Worm (Caenorhabditis elegans) whole organism, mixed stage, embryonic: ENCODE results near the gene unc-60.

Experiments used
- M03D4.4 ChIP-seq: sonication (generic microtip); optimal IDR thresholded peaks from 2 replicates; lab custom pipeline; 2017; ENCODE audit warnings: mild to moderate bottlenecking, missing genetic modification characterization, missing compliant biosample characterization
- bed-3 ChIP-seq: fragments of 200-800 bp; sonication (Bioruptor generic); optimal IDR thresholded peaks from 3 replicates; lab custom pipeline; 2018; ENCODE audit warnings: mild to moderate bottlenecking, missing genetic modification characterization, moderate library complexity, missing compliant biosample characterization
- blmp-1 ChIP-seq: fragments of 150-350 bp; optimal IDR thresholded peaks from 2 replicates; lab custom pipeline; 2014; ENCODE audit warnings: missing biosample characterization, missing genetic modification characterization
- ceh-39 ChIP-seq: fragments of 150-350 bp; optimal IDR thresholded peaks from 2 replicates; lab custom pipeline; 2014; ENCODE audit warnings: missing biosample characterization, missing genetic modification characterization
- ceh-43 ChIP-seq: fragments of 200-800 bp; sonication (Bioruptor generic); optimal IDR thresholded peaks from 2 replicates; lab custom pipeline; 2018; ENCODE audit warnings: mild to moderate bottlenecking, missing genetic modification characterization, moderate library complexity, missing compliant biosample characterization
- ceh-83 ChIP-seq: fragments of 200-800 bp; sonication (Bioruptor generic); optimal IDR thresholded peaks from 2 replicates; lab custom pipeline; 2018; ENCODE audit warnings: mild to moderate bottlenecking, missing genetic modification characterization, missing compliant biosample characterization
- ces-1 ChIP-seq: fragments of 150-350 bp; optimal IDR thresholded peaks from 2 replicates; lab custom pipeline; 2014; ENCODE audit warnings: missing biosample characterization, missing genetic modification reagents, missing genetic modification characterization
- cnd-1 ChIP-seq: fragments of 200-800 bp; sonication (Bioruptor generic); optimal IDR thresholded peaks from 2 replicates; lab custom pipeline; 2018; ENCODE audit warnings: mild to moderate bottlenecking, missing genetic modification characterization, missing compliant biosample characterization
- drap-1 ChIP-seq: fragments of 200-800 bp; sonication (Bioruptor generic); optimal IDR thresholded peaks from 3 replicates; lab custom pipeline; 2018; ENCODE audit warnings: mild to moderate bottlenecking, missing genetic modification characterization, missing compliant biosample characterization
- elt-1 ChIP-seq: sonication (generic microtip); optimal IDR thresholded peaks from 2 replicates; lab custom pipeline; 2017; ENCODE audit warnings: missing genetic modification characterization, mild to moderate bottlenecking, missing compliant biosample characterization, antibody characterized with exemption, moderate library complexity, borderline replicate concordance; ENCODE audit not compliant: insufficient read depth
- elt-3 ChIP-seq: fragments of 150-350 bp; optimal IDR thresholded peaks from 2 replicates; lab custom pipeline; 2014; ENCODE audit warnings: missing biosample characterization, missing genetic modification characterization
- flh-1 ChIP-seq: fragments of 200-800 bp; sonication (Bioruptor generic); optimal IDR thresholded peaks from 2 replicates; lab custom pipeline; 2018; ENCODE audit warnings: mild to moderate bottlenecking, missing genetic modification characterization, moderate library complexity, missing compliant biosample characterization
- hlh-1 ChIP-seq: fragments of 150-350 bp; optimal IDR thresholded peaks from 2 replicates; lab custom pipeline; 2014; ENCODE audit warnings: missing biosample characterization, missing genetic modification reagents, missing genetic modification characterization
- lin-13 ChIP-seq: fragments of 150-350 bp; optimal IDR thresholded peaks from 2 replicates; lab custom pipeline; 2014; ENCODE audit warnings: missing biosample characterization, missing genetic modification characterization
- lin-32 ChIP-seq: fragments of 200-800 bp; sonication (Bioruptor generic); optimal IDR thresholded peaks from 2 replicates; lab custom pipeline; 2018; ENCODE audit warnings: mild to moderate bottlenecking, missing genetic modification characterization, missing compliant biosample characterization
- mab-5 ChIP-seq: fragments of 150-350 bp; optimal IDR thresholded peaks from 2 replicates; lab custom pipeline; 2014; ENCODE audit warnings: missing biosample characterization, missing genetic modification characterization
- mep-1 ChIP-seq: fragments of 150-350 bp; optimal IDR thresholded peaks from 2 replicates; lab custom pipeline; 2017; ENCODE audit warnings: missing biosample characterization, missing genetic modification reagents, missing genetic modification characterization, inconsistent platforms
- mls-2 ChIP-seq: sonication (generic microtip); optimal IDR thresholded peaks from 2 replicates; lab custom pipeline; 2016; ENCODE audit warnings: mild to moderate bottlenecking, missing genetic modification characterization, moderate library complexity, missing compliant biosample characterization
- nhr-12 ChIP-seq: fragments of 150-350 bp; optimal IDR thresholded peaks from 2 replicates; lab custom pipeline; 2014; ENCODE audit warnings: missing biosample characterization, missing genetic modification characterization
- nhr-2 ChIP-seq: fragments of 150-350 bp; optimal IDR thresholded peaks from 2 replicates; lab custom pipeline; 2014; ENCODE audit warnings: missing biosample characterization, missing genetic modification characterization
- nhr-237 ChIP-seq: fragments of 150-350 bp; optimal IDR thresholded peaks from 2 replicates; lab custom pipeline; 2014; ENCODE audit warnings: missing biosample characterization, missing genetic modification characterization
- nhr-28 ChIP-seq: fragments of 150-350 bp; optimal IDR thresholded peaks from 2 replicates; lab custom pipeline; 2014; ENCODE audit warnings: missing biosample characterization, missing genetic modification characterization
- nhr-76 ChIP-seq: sonication (generic microtip); optimal IDR thresholded peaks from 2 replicates; lab custom pipeline; 2017; ENCODE audit warnings: missing biosample characterization, missing genetic modification characterization
- pha-4 ChIP-seq: fragments of 150-350 bp; optimal IDR thresholded peaks from 2 replicates; lab custom pipeline; 2018; ENCODE audit warnings: missing biosample characterization, missing genetic modification reagents, missing genetic modification characterization
- sem-2 ChIP-seq: fragments of 200-800 bp; sonication (Bioruptor generic); optimal IDR thresholded peaks from 2 replicates; lab custom pipeline; 2018; ENCODE audit warnings: mild to moderate bottlenecking, missing genetic modification characterization, missing compliant biosample characterization
- snpc-4 ChIP-seq: fragments of 150-350 bp; optimal IDR thresholded peaks from 2 replicates; lab custom pipeline; 2014; ENCODE audit warnings: missing biosample characterization, missing genetic modification characterization
- sptf-1 ChIP-seq: sonication (generic microtip); optimal IDR thresholded peaks from 2 replicates; lab custom pipeline; 2017; ENCODE audit warnings: mild to moderate bottlenecking, missing genetic modification characterization, moderate library complexity, missing compliant biosample characterization
- tbx-8 ChIP-seq: fragments of 200-800 bp; sonication (Bioruptor generic); optimal IDR thresholded peaks from 2 replicates; lab custom pipeline; 2018; ENCODE audit warnings: mild to moderate bottlenecking, missing genetic modification characterization, moderate library complexity, missing compliant biosample characterization
- unc-120 ChIP-seq: sonication (generic microtip); optimal IDR thresholded peaks from 2 replicates; lab custom pipeline; 2017; ENCODE audit warnings: missing genetic modification characterization, missing compliant biosample characterization; ENCODE audit not compliant: poor library complexity, severe bottlenecking
- unc-39 ChIP-seq: fragments of 150-350 bp; optimal IDR thresholded peaks from 2 replicates; lab custom pipeline; 2014; ENCODE audit warnings: missing biosample characterization, missing genetic modification characterization
- unc-62 ChIP-seq: fragments of 150-350 bp; optimal IDR thresholded peaks from 2 replicates; lab custom pipeline; 2014; ENCODE audit warnings: missing biosample characterization, missing genetic modification reagents, missing genetic modification characterization
- zip-8 ChIP-seq: fragments of 150-350 bp; optimal IDR thresholded peaks from 2 replicates; lab custom pipeline; 2014; ENCODE audit warnings: missing biosample characterization, missing genetic modification characterization
- ztf-11 ChIP-seq: fragments of 150-350 bp; optimal IDR thresholded peaks from 2 replicates; lab custom pipeline; 2014; ENCODE audit warnings: missing biosample characterization, missing genetic modification characterization

unc-60 gene

DNA sequence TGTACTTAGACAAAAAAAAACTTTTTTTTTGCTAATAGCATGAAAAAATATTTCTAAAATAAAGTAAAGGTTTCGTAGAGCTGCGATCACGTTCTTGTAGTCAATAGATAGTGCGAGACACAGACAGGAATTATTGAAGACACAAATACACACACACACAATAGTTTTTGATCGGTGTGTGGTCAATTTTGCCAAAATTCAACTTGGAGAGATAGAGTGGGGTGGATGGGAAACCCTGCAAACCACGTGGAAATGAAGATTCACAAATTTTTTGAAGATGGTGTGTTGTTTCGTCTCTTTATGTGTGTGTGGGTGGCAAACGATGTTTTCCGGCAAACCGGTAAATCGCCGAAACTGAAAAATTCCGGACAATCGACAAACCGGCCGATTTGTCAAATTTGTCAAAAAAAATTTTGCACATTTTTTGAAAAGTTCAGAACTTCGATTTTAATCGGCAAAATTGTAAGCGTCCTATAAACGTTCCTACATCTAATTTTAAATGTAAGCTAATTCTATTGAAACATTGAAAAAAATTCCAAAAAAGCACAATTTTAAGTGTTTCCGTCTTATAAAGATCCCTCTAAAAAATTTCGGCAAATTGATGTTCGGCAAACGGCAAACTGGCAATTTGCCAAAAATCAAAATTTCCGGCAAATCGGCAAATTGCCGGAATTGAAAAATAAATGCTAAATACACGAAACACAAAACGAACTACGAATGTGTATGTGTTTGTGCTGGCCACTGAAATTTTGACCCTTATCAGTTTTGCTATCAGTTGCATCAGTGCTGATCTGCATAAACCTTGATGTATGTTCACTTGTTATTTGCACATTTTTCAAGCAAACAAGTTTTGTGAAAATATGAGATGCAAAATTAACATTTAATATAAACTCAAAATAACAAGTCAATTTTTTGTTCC is 42.1 kb upstream of the unc-60 start:
- TF ChIP-seq unc-62 (GFP tag; lab: Kevin White, UChicago), result no peak
- no peak for TF ChIP-seq lin-13
- TF ChIP-seq elt-3, result no peak
- TF ChIP-seq M03D4.4 (tag; lab: Kevin White, UChicago), result no peak
- TF ChIP-seq ceh-43 (GFP tag; lab: Kevin White, UChicago), result no peak
- no peak for TF ChIP-seq zip-8
- no peak for TF ChIP-seq mep-1 (tag; lab: Kevin White, UChicago)
- TF ChIP-seq nhr-237 (tag; lab: Kevin White, UChicago), result no peak
- TF ChIP-seq mls-2 (tag; lab: Kevin White, UChicago), result no peak
- no peak for TF ChIP-seq mab-5 (tag; lab: Kevin White, UChicago)
- no peak for TF ChIP-seq pha-4 (tag; lab: Kevin White, UChicago)

ce11 chrV:1433419-1433765 is 41.5 kb upstream of the unc-60 start:
- TF ChIP-seq flh-1 (GFP tag; lab: Kevin White, UChicago) (no peak), nhr-237 (tag; lab: Kevin White, UChicago) (no peak), elt-1 (no peak), mab-5 (tag; lab: Kevin White, UChicago) (no peak), unc-39 (tag; lab: Kevin White, UChicago) (no peak), nhr-76 (tag; lab: Kevin White, UChicago) (no peak), ceh-83 (no peak), elt-3 (no peak), nhr-28 (tag; lab: Kevin White, UChicago) (no peak), blmp-1 (tag; lab: Kevin White, UChicago) (no peak), snpc-4 (tag; lab: Kevin White, UChicago) (no peak), ces-1 (no peak), pha-4 (tag; lab: Kevin White, UChicago) (no peak), tbx-8 (GFP tag; lab: Kevin White, UChicago) (no peak), mls-2 (tag; lab: Kevin White, UChicago) (no peak), unc-62 (GFP tag; lab: Kevin White, UChicago) (no peak), drap-1 (GFP tag; lab: Kevin White, UChicago) (no peak), hlh-1 (tag; lab: Kevin White, UChicago) (no peak), sptf-1 (no peak), bed-3 (no peak)

- TF ChIP-seq snpc-4 (tag; lab: Kevin White, UChicago) (no peak), elt-3 (no peak), unc-62 (GFP tag; lab: Kevin White, UChicago) (no peak), lin-32 (GFP tag; lab: Kevin White, UChicago) (no peak), nhr-12 (tag; lab: Kevin White, UChicago) (no peak), drap-1 (GFP tag; lab: Kevin White, UChicago) (no peak), ceh-43 (GFP tag; lab: Kevin White, UChicago) (no peak), ceh-39 (no peak), sem-2 (GFP tag; lab: Kevin White, UChicago) (no peak), nhr-2 (tag; lab: Kevin White, UChicago) (no peak), lin-13 (no peak), nhr-237 (tag; lab: Kevin White, UChicago) (no peak), ceh-83 (no peak), zip-8 (no peak)
Measured at ce11 chrV:1434398-1434797, 40.5 kb upstream of the unc-60 start.

ce11 chrV:1435106-1435505 is 39.8 kb upstream of the unc-60 start:
- TF ChIP-seq unc-39 (tag; lab: Kevin White, UChicago) (no peak), unc-120 (tag; lab: Kevin White, UChicago) (no peak), nhr-76 (tag; lab: Kevin White, UChicago) (no peak), ceh-83 (no peak), sptf-1 (no peak), lin-32 (GFP tag; lab: Kevin White, UChicago) (no peak), nhr-12 (tag; lab: Kevin White, UChicago) (no peak), lin-13 (no peak), cnd-1 (tag; lab: Kevin White, UChicago) (no peak), ceh-39 (no peak), pha-4 (tag; lab: Kevin White, UChicago) (no peak), nhr-2 (tag; lab: Kevin White, UChicago) (no peak), nhr-28 (tag; lab: Kevin White, UChicago) (no peak), ztf-11 (tag; lab: Kevin White, UChicago) (no peak), mep-1 (tag; lab: Kevin White, UChicago) (no peak)
